Fruit fly (Drosophila melanogaster) whole organism, embryonic: Measurements from ENCODE around the gene Spc25.

Experiments
- ATbp ChIP-seq: fragments of 200-800 bp; sonication (Bioruptor generic); optimal IDR thresholded peaks from 2 replicates; lab custom pipeline; 2017; ENCODE audit warnings: missing biosample characterization, mild to moderate bottlenecking, missing genetic modification characterization, missing genetic modification reagents
- CG10147 ChIP-seq: fragments of 200-800 bp; sonication (Bioruptor generic); optimal IDR thresholded peaks from 2 replicates; lab custom pipeline; 2019; ENCODE audit warnings: missing biosample characterization, mild to moderate bottlenecking, missing genetic modification characterization, moderate library complexity
- CG10209 ChIP-seq: fragments of 200-800 bp; sonication (Bioruptor generic); optimal IDR thresholded peaks from 3 replicates; lab custom pipeline; 2017; ENCODE audit warnings: missing biosample characterization, mild to moderate bottlenecking, missing genetic modification characterization, missing genetic modification reagents
- CG12104 ChIP-seq: fragments of 200-800 bp; sonication (Bioruptor generic); optimal IDR thresholded peaks from 3 replicates; lab custom pipeline; 2016; ENCODE audit warnings: missing biosample characterization, missing genetic modification characterization
- CG1233 ChIP-seq: fragments of 200-800 bp; sonication (Bioruptor generic); optimal IDR thresholded peaks from 4 replicates; lab custom pipeline; 2018; ENCODE audit warnings: missing biosample characterization, mild to moderate bottlenecking, missing genetic modification characterization
- CG13894 ChIP-seq: fragments of 200-800 bp; sonication (Bioruptor generic); optimal IDR thresholded peaks from 3 replicates; lab custom pipeline; 2018; ENCODE audit warnings: missing biosample characterization, mild to moderate bottlenecking, missing genetic modification characterization, moderate library complexity
- CG14965 ChIP-seq: fragments of 200-800 bp; sonication (Bioruptor generic); optimal IDR thresholded peaks from 2 replicates; lab custom pipeline; 2016; ENCODE audit warnings: missing biosample characterization, missing genetic modification characterization, borderline replicate concordance
- CG16813 ChIP-seq: fragments of 200-800 bp; sonication (Bioruptor generic); IDR thresholded peaks from 3 replicates; pipeline ENCODE4 v1.3.6; 2022; ENCODE audit warnings: missing biosample characterization, missing genetic modification characterization; ENCODE audit not compliant: partially characterized antibody
- CG18599 ChIP-seq: fragments of 200-800 bp; sonication (Bioruptor generic); optimal IDR thresholded peaks from 3 replicates; lab custom pipeline; 2017; ENCODE audit warnings: missing biosample characterization, missing genetic modification characterization, mild to moderate bottlenecking, moderate library complexity, missing genetic modification reagents
- CG2129 ChIP-seq: fragments of 200-800 bp; sonication (Bioruptor generic); IDR thresholded peaks from 2 replicates; pipeline ENCODE4 v1.3.6; 2022; ENCODE audit warnings: missing biosample characterization, missing genetic modification characterization; ENCODE audit not compliant: partially characterized antibody
- CG31365 ChIP-seq: fragments of 200-800 bp; sonication (Bioruptor generic); optimal IDR thresholded peaks from 2 replicates; lab custom pipeline; 2018; ENCODE audit warnings: missing biosample characterization, mild to moderate bottlenecking, missing genetic modification characterization
- CG4617 ChIP-seq: fragments of 200-800 bp; sonication (Bioruptor generic); optimal IDR thresholded peaks from 3 replicates; lab custom pipeline; 2016; ENCODE audit warnings: missing biosample characterization, missing genetic modification characterization, borderline replicate concordance
- CG4707 ChIP-seq: fragments of 200-800 bp; sonication (Bioruptor generic); optimal IDR thresholded peaks from 2 replicates; lab custom pipeline; 2018; ENCODE audit warnings: missing biosample characterization, mild to moderate bottlenecking, missing genetic modification characterization, moderate library complexity
- CG4730 ChIP-seq: fragments of 200-800 bp; sonication (Bioruptor generic); IDR thresholded peaks from 2 replicates; pipeline ENCODE4 v1.3.6; 2022; ENCODE audit warnings: missing biosample characterization, missing genetic modification characterization
- CG7928 ChIP-seq: fragments of 200-800 bp; sonication (Bioruptor generic); optimal IDR thresholded peaks from 2 replicates; lab custom pipeline; 2017; ENCODE audit warnings: missing biosample characterization, mild to moderate bottlenecking, missing genetic modification characterization
- CG7987 ChIP-seq: fragments of 200-800 bp; sonication (Bioruptor generic); optimal IDR thresholded peaks from 2 replicates; lab custom pipeline; 2018; ENCODE audit warnings: missing biosample characterization, mild to moderate bottlenecking, missing genetic modification characterization, moderate library complexity
- CG8388 ChIP-seq: fragments of 200-800 bp; sonication (Bioruptor generic); optimal IDR thresholded peaks from 2 replicates; lab custom pipeline; 2019; ENCODE audit warnings: missing biosample characterization, mild to moderate bottlenecking, missing genetic modification characterization, moderate library complexity
- CG8478 ChIP-seq: fragments of >200 bp; optimal IDR thresholded peaks from 2 replicates; lab custom pipeline; 2018
- Camta ChIP-seq: fragments of 200-800 bp; sonication (Bioruptor generic); optimal IDR thresholded peaks from 2 replicates; lab custom pipeline; 2016; ENCODE audit warnings: missing biosample characterization, missing genetic modification characterization
- Fer3 ChIP-seq: fragments of 200-800 bp; sonication (Bioruptor generic); optimal IDR thresholded peaks from 2 replicates; lab custom pipeline; 2018; ENCODE audit warnings: missing biosample characterization, mild to moderate bottlenecking, missing genetic modification characterization, moderate library complexity
- GATAe ChIP-seq: fragments of 200-800 bp; sonication (Bioruptor generic); conservative IDR thresholded peaks from 2 replicates; pipeline ENCODE4 v1.3.6; 2022; ENCODE audit warnings: missing biosample characterization, missing genetic modification characterization
- Hey ChIP-seq: fragments of 200-800 bp; sonication (Bioruptor generic); optimal IDR thresholded peaks from 3 replicates; lab custom pipeline; 2018; ENCODE audit warnings: missing biosample characterization, mild to moderate bottlenecking, missing genetic modification characterization
- Hmr ChIP-seq: fragments of 200-800 bp; sonication (Bioruptor generic); optimal IDR thresholded peaks from 3 replicates; lab custom pipeline; 2017; ENCODE audit warnings: mild to moderate bottlenecking, missing biosample characterization, missing genetic modification reagents, missing genetic modification characterization
- Neu2 ChIP-seq: fragments of 200-800 bp; sonication (Bioruptor generic); optimal IDR thresholded peaks from 3 replicates; lab custom pipeline; 2016; ENCODE audit warnings: missing biosample characterization, missing genetic modification characterization, borderline replicate concordance
- Oaz ChIP-seq: fragments of 200-800 bp; sonication (Bioruptor generic); IDR thresholded peaks from 2 replicates; pipeline ENCODE4 v1.3.6; 2022; ENCODE audit warnings: missing biosample characterization, missing genetic modification characterization
- Xbp1 ChIP-seq: fragments of 200-800 bp; sonication (Bioruptor generic); optimal IDR thresholded peaks from 3 replicates; lab custom pipeline; 2016; ENCODE audit warnings: missing biosample characterization, mild to moderate bottlenecking, missing genetic modification characterization
- amos ChIP-seq: fragments of 200-800 bp; sonication (Bioruptor generic); IDR thresholded peaks from 2 replicates; pipeline ENCODE4 v1.3.6; 2022; ENCODE audit warnings: missing biosample characterization, missing genetic modification characterization; ENCODE audit not compliant: partially characterized antibody
- ewg ChIP-seq: fragments of 200-800 bp; sonication (Bioruptor generic); optimal IDR thresholded peaks from 3 replicates; lab custom pipeline; 2017; ENCODE audit warnings: mild to moderate bottlenecking, missing biosample characterization, missing genetic modification reagents, missing genetic modification characterization
- fd3F ChIP-seq: fragments of 200-800 bp; sonication (Bioruptor generic); optimal IDR thresholded peaks from 2 replicates; lab custom pipeline; 2018; ENCODE audit warnings: missing biosample characterization, mild to moderate bottlenecking, missing genetic modification characterization, moderate library complexity
- gsb-n ChIP-seq: fragments of 200-800 bp; sonication (Bioruptor generic); optimal IDR thresholded peaks from 3 replicates; lab custom pipeline; 2018; ENCODE audit warnings: missing biosample characterization, mild to moderate bottlenecking, missing genetic modification characterization
- hbn ChIP-seq: fragments of 200-800 bp; sonication (Bioruptor generic); IDR thresholded peaks from 2 replicates; pipeline ENCODE4 v1.3.6; 2022; ENCODE audit warnings: missing biosample characterization, missing genetic modification characterization; ENCODE audit not compliant: partially characterized antibody
- her ChIP-seq: fragments of 200-800 bp; sonication (Bioruptor generic); optimal IDR thresholded peaks from 2 replicates; lab custom pipeline; 2016; ENCODE audit warnings: missing biosample characterization, missing genetic modification characterization
- jigr1 ChIP-seq: fragments of 200-800 bp; sonication (Bioruptor generic); IDR thresholded peaks from 3 replicates; pipeline ENCODE4 v1.3.6; 2022; ENCODE audit warnings: missing biosample characterization, missing genetic modification characterization
- mam ChIP-seq: fragments of 200-800 bp; sonication (Bioruptor generic); optimal IDR thresholded peaks from 3 replicates; lab custom pipeline; 2016; ENCODE audit warnings: missing biosample characterization, missing genetic modification characterization
- mirr ChIP-seq: fragments of 200-800 bp; sonication (Bioruptor generic); optimal IDR thresholded peaks from 3 replicates; lab custom pipeline; 2018; ENCODE audit warnings: missing biosample characterization, mild to moderate bottlenecking, missing genetic modification characterization
- otp ChIP-seq: fragments of 200-800 bp; sonication (Bioruptor generic); IDR thresholded peaks from 3 replicates; pipeline ENCODE4, ENCODE4 v1.3.6; 2022; ENCODE audit warnings: missing biosample characterization, missing genetic modification characterization
- ro ChIP-seq: fragments of 200-800 bp; sonication (Bioruptor generic); IDR thresholded peaks from 2 replicates; pipeline ENCODE4 v1.3.6; 2022; ENCODE audit warnings: missing biosample characterization, missing genetic modification characterization
- schlank ChIP-seq: fragments of 200-800 bp; sonication (Bioruptor generic); optimal IDR thresholded peaks from 2 replicates; lab custom pipeline; 2018; ENCODE audit warnings: missing biosample characterization, mild to moderate bottlenecking, missing genetic modification characterization
- sd ChIP-seq: fragments of 200-800 bp; sonication (Bioruptor generic); optimal IDR thresholded peaks from 3 replicates; lab custom pipeline; 2018; ENCODE audit warnings: missing biosample characterization, mild to moderate bottlenecking, missing genetic modification characterization, moderate library complexity
- tll ChIP-seq, 2 experiments: fragments of 200-800 bp in 1 of 2; fragments of >200 bp in 1 of 2; sonication (Bioruptor generic) in 1 of 2; optimal IDR thresholded peaks; 2 replicates each; lab custom pipeline; 2017 to 2019; ENCODE audit warnings: missing biosample characterization in 2 of 2, missing genetic modification characterization in 2 of 2, mild to moderate bottlenecking in 1 of 2, moderate library complexity in 1 of 2
- unc-4 ChIP-seq: fragments of 200-800 bp; sonication (Bioruptor generic); IDR thresholded peaks from 2 replicates; pipeline ENCODE4 v1.3.6; 2022; ENCODE audit warnings: missing biosample characterization, missing genetic modification characterization; ENCODE audit not compliant: partially characterized antibody
- vnd ChIP-seq: fragments of 200-800 bp; sonication (Bioruptor generic); IDR thresholded peaks from 3 replicates; pipeline ENCODE4 v1.3.6; 2022; ENCODE audit warnings: missing biosample characterization, missing genetic modification characterization; ENCODE audit not compliant: partially characterized antibody

Spc25 gene

dm6 chr3R:12972106-12972505 is 10.6 kb downstream of the Spc25 start (continued):
- TF ChIP-seq tll (GFP tag; optimal IDR thresholded peaks at IDR 0.05; lab: Kevin White, UChicago) (no peak), Hey (tag; lab: Kevin White, UChicago) (peak; percentile 92), CG7987 (GFP tag; lab: Kevin White, UChicago) (no peak), CG1233 (no peak), ATbp (GFP tag; lab: Kevin White, UChicago) (no peak), Oaz (GFP tag; lab: Robert Waterston, UW) (no peak), mirr (GFP tag; lab: Kevin White, UChicago) (peak; percentile 63), gsb-n (tag; lab: Kevin White, UChicago) (no peak), CG10147 (GFP tag; lab: Kevin White, UChicago) (no peak), CG4617 (GFP tag; lab: Kevin White, UChicago) (no peak), CG7928 (GFP tag; lab: Kevin White, UChicago) (peak; percentile 57), schlank (tag; lab: Kevin White, UChicago) (no peak), otp (no peak), fd3F (no peak), amos (GFP tag; lab: Robert Waterston, UW) (no peak), CG2129 (no peak), Neu2 (no peak), CG31365 (no peak), GATAe (peak; percentile 76), ro (GFP tag; lab: Robert Waterston, UW) (no peak), CG10209 (no peak), CG8388 (GFP tag; lab: Kevin White, UChicago) (no peak), CG16813 (GFP tag; lab: Robert Waterston, UW) (no peak), CG14965 (GFP tag; lab: Kevin White, UChicago) (no peak), vnd (peak; percentile 35; the same call in 1 of the 3 replicates), jigr1 (GFP tag; lab: Robert Waterston, UW) (no peak), Xbp1 (GFP tag; lab: Kevin White, UChicago) (no peak), CG4730 (no peak), ewg (GFP tag; lab: Kevin White, UChicago) (no peak), hbn (GFP tag; lab: Robert Waterston, UW) (no peak), CG12104 (GFP tag; lab: Kevin White, UChicago) (no peak), CG18599 (GFP tag; lab: Kevin White, UChicago) (peak; percentile 8), Fer3 (no peak), Camta (GFP tag; lab: Kevin White, UChicago) (no peak), unc-4 (GFP tag; lab: Robert Waterston, UW) (no peak), her (GFP tag; lab: Kevin White, UChicago) (no peak), CG13894 (tag; lab: Kevin White, UChicago) (no peak), CG4707 (no peak), sd (tag; lab: Kevin White, UChicago) (peak; percentile 61), Hmr (no peak), CG8478 (lab: Kevin White, UChicago) (no peak), mam (GFP tag; lab: Kevin White, UChicago) (no peak)
- TF ChIP-seq, all 482 proteins: peak for 13
